Worm (Caenorhabditis elegans): Measurements from ENCODE around the gene ZK1128.3.

DNA sequence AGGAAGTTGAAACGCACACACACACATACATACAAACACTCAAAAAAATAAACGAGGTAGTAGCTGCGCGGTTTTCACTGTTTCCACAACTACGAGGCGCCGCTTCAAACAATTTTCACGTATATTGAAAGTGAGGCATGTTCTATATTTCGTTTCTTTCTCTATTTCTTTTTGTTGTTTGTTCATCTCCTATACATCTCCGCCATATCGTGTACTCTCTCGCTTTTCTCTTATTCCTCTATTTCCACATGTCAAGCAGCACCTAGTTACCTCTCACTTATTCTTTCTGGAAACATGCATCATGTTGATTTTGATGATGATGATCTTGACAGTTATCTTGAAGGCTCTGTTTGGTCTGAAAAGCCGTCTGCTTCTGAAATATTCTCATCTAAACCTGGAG, 18.1 kb upstream of the ZK1128.3 start, which contains the start of gene ZK1128.7:
- TF ChIP-seq mel-28 (tag; optimal IDR thresholded peaks at IDR 0.05; ENCODE audit: borderline replicate concordance) (no peak), pha-4 (tag; optimal IDR thresholded peaks at IDR 0.05) (no peak), snpc-3.4 (tag; optimal IDR thresholded peaks at IDR 0.05) (no peak), dpl-1 (GFP tag; optimal IDR thresholded peaks at IDR 0.05) (no peak), unc-62 (GFP tag; optimal IDR thresholded peaks at IDR 0.05) (no peak), akir-1 (GFP tag; optimal IDR thresholded peaks at IDR 0.05) (no peak), chd-7 (tag; optimal IDR thresholded peaks at IDR 0.05) (no peak), snpc-4 (GFP tag; optimal IDR thresholded peaks at IDR 0.05) (no peak), snpc-4 (tag; optimal IDR thresholded peaks at IDR 0.05) (no peak)
